Worm (Caenorhabditis elegans) whole organism, L4 larva: ENCODE results near the gene chil-21.

Experiments used
- D1046.2 ChIP-seq: fragments of 200-800 bp; sonication (Bioruptor generic); IDR thresholded peaks from 2 replicates; pipeline ENCODE4 v1.3.6; 2022; ENCODE audit warnings: missing genetic modification characterization, missing compliant biosample characterization
- F10B5.3 ChIP-seq: sonication (generic microtip); optimal IDR thresholded peaks from 2 replicates; lab custom pipeline; 2016; ENCODE audit warnings: mild to moderate bottlenecking, missing genetic modification characterization, missing compliant biosample characterization
- F49E8.2 ChIP-seq: sonication (generic microtip); optimal IDR thresholded peaks from 2 replicates; lab custom pipeline; 2016; ENCODE audit warnings: missing compliant biosample characterization, mild to moderate bottlenecking, missing genetic modification characterization, borderline replicate concordance
- Y105C5A.15 ChIP-seq: fragments of 200-800 bp; sonication (Bioruptor generic); IDR thresholded peaks from 2 replicates; pipeline ENCODE4 v1.3.6; 2022; ENCODE audit warnings: missing genetic modification characterization, missing compliant biosample characterization
- Y5F2A.4 ChIP-seq: fragments of 200-800 bp; sonication (Bioruptor generic); optimal IDR thresholded peaks from 2 replicates; lab custom pipeline; 2018; ENCODE audit warnings: mild to moderate bottlenecking, missing genetic modification characterization, missing compliant biosample characterization
- ZK546.5 ChIP-seq, 2 experiments: sonication (generic microtip); optimal IDR thresholded peaks; 2 replicates each; lab custom pipeline; 2017; ENCODE audit warnings: missing biosample characterization in 2 of 2, missing genetic modification characterization in 2 of 2
- aha-1 ChIP-seq: fragments of 150-350 bp; peaks from one replicate; lab custom pipeline; 2014; ENCODE audit warnings: missing biosample characterization, missing genetic modification characterization
- aly-2 ChIP-seq: sonication (generic microtip); optimal IDR thresholded peaks from 2 replicates; lab custom pipeline; 2018; ENCODE audit warnings: missing biosample characterization, missing genetic modification characterization
- attf-4 ChIP-seq: sonication (generic microtip); optimal IDR thresholded peaks from 3 replicates; lab custom pipeline; 2017; ENCODE audit warnings: missing biosample characterization, missing genetic modification characterization
- ceh-44 ChIP-seq: fragments of 200-800 bp; sonication (Bioruptor generic); IDR thresholded peaks from 2 replicates; pipeline ENCODE4 v1.3.6; 2022; ENCODE audit warnings: missing genetic modification reagents, missing genetic modification characterization, missing compliant biosample characterization
- ces-1 ChIP-seq: fragments of 150-350 bp; sonication (generic microtip); optimal IDR thresholded peaks from 4 replicates; lab custom pipeline; 2014; ENCODE audit warnings: missing biosample characterization, missing genetic modification reagents, missing genetic modification characterization
- ctbp-1 ChIP-seq: fragments of 200-800 bp; sonication (Bioruptor generic); IDR thresholded peaks from 2 replicates; pipeline ENCODE4 v1.3.6; 2022; ENCODE audit warnings: missing genetic modification reagents, missing genetic modification characterization, missing compliant biosample characterization
- daf-12 ChIP-seq: fragments of 150-350 bp; optimal IDR thresholded peaks from 2 replicates; lab custom pipeline; 2014; ENCODE audit warnings: missing biosample characterization, missing genetic modification reagents, missing genetic modification characterization
- dmd-6 ChIP-seq: fragments of 200-800 bp; sonication (Bioruptor generic); IDR thresholded peaks from 2 replicates; pipeline ENCODE4 v1.3.6; 2022; ENCODE audit warnings: missing genetic modification reagents, missing genetic modification characterization, missing compliant biosample characterization
- dmd-8 ChIP-seq: fragments of 200-800 bp; sonication (Bioruptor generic); IDR thresholded peaks from 2 replicates; pipeline ENCODE4 v1.3.6; 2022; ENCODE audit warnings: missing genetic modification characterization, missing compliant biosample characterization
- dmd-9 ChIP-seq: fragments of 200-800 bp; sonication (Bioruptor generic); IDR thresholded peaks from 2 replicates; pipeline ENCODE4 v1.3.6; 2022; ENCODE audit warnings: missing genetic modification reagents, missing genetic modification characterization, missing compliant biosample characterization
- egl-43 ChIP-seq: fragments of 200-800 bp; sonication (Bioruptor generic); IDR thresholded peaks from 2 replicates; pipeline ENCODE4 v1.3.6; 2022; ENCODE audit warnings: missing genetic modification reagents, missing genetic modification characterization, missing compliant biosample characterization
- fos-1 ChIP-seq: fragments of 150-350 bp; optimal IDR thresholded peaks from 2 replicates; lab custom pipeline; 2014; ENCODE audit warnings: missing biosample characterization, missing genetic modification characterization
- hlh-11 ChIP-seq: fragments of 200-800 bp; sonication (Bioruptor generic); optimal IDR thresholded peaks from 2 replicates; lab custom pipeline; 2018; ENCODE audit warnings: mild to moderate bottlenecking, missing genetic modification characterization, missing compliant biosample characterization
- hlh-30 ChIP-seq: sonication (generic microtip); optimal IDR thresholded peaks from 2 replicates; lab custom pipeline; 2017; ENCODE audit warnings: antibody characterized with exemption, mild to moderate bottlenecking, missing genetic modification characterization, missing compliant biosample characterization; ENCODE audit not compliant: insufficient read depth
- hmg-1.1 ChIP-seq: fragments of 200-800 bp; sonication (Bioruptor generic); IDR thresholded peaks from 2 replicates; pipeline ENCODE4 v1.3.6; 2022; ENCODE audit warnings: missing genetic modification reagents, missing genetic modification characterization, missing compliant biosample characterization
- jun-1 ChIP-seq: fragments of 150-350 bp; optimal IDR thresholded peaks from 2 replicates; lab custom pipeline; 2014; ENCODE audit warnings: missing biosample characterization, missing genetic modification reagents, missing genetic modification characterization
- lin-1 ChIP-seq: fragments of 200-800 bp; sonication (Bioruptor generic); IDR thresholded peaks from 2 replicates; pipeline ENCODE4 v1.3.6; 2022; ENCODE audit warnings: missing genetic modification reagents, missing genetic modification characterization, missing compliant biosample characterization
- lin-13 ChIP-seq: fragments of 150-350 bp; optimal IDR thresholded peaks from 2 replicates; lab custom pipeline; 2014; ENCODE audit warnings: missing biosample characterization, missing genetic modification reagents, missing genetic modification characterization
- madf-9 ChIP-seq: fragments of 200-800 bp; sonication (Bioruptor generic); conservative IDR thresholded peaks from 2 replicates; pipeline ENCODE4 v1.3.6; 2022; ENCODE audit warnings: missing genetic modification reagents, missing genetic modification characterization, missing compliant biosample characterization
- mxl-2 ChIP-seq: fragments of 200-800 bp; sonication (Bioruptor generic); conservative IDR thresholded peaks from 2 replicates; pipeline ENCODE4 v1.3.6; 2022; ENCODE audit warnings: missing genetic modification reagents, missing genetic modification characterization, missing compliant biosample characterization
- nhr-10 ChIP-seq: fragments of 150-350 bp; optimal IDR thresholded peaks from 2 replicates; lab custom pipeline; 2014; ENCODE audit warnings: missing biosample characterization, missing genetic modification characterization
- nhr-237 ChIP-seq: sonication (generic microtip); optimal IDR thresholded peaks from 2 replicates; lab custom pipeline; 2017; ENCODE audit warnings: missing biosample characterization, missing genetic modification characterization
- nhr-25 ChIP-seq: sonication (generic microtip); optimal IDR thresholded peaks from 2 replicates; lab custom pipeline; 2017; ENCODE audit warnings: missing genetic modification characterization, mild to moderate bottlenecking, missing compliant biosample characterization, antibody characterized with exemption, moderate library complexity, borderline replicate concordance; ENCODE audit not compliant: insufficient read depth
- nhr-28 ChIP-seq: fragments of 150-350 bp; optimal IDR thresholded peaks from 2 replicates; lab custom pipeline; 2014; ENCODE audit warnings: missing biosample characterization, missing genetic modification characterization
- nhr-41 ChIP-seq: fragments of 200-800 bp; sonication (Bioruptor generic); IDR thresholded peaks from 2 replicates; pipeline ENCODE4 v1.3.6; 2022; ENCODE audit warnings: missing genetic modification reagents, missing genetic modification characterization, missing compliant biosample characterization
- nhr-42 ChIP-seq: fragments of 200-800 bp; sonication (Bioruptor generic); IDR thresholded peaks from 2 replicates; pipeline ENCODE4 v1.3.6; 2022; ENCODE audit warnings: missing genetic modification characterization, missing compliant biosample characterization
- nhr-48 ChIP-seq: sonication (generic microtip); optimal IDR thresholded peaks from 2 replicates; lab custom pipeline; 2016; ENCODE audit warnings: mild to moderate bottlenecking, missing genetic modification characterization, missing compliant biosample characterization
- nhr-76 ChIP-seq: fragments of 150-350 bp; optimal IDR thresholded peaks from 2 replicates; lab custom pipeline; 2014; ENCODE audit warnings: missing biosample characterization, missing genetic modification characterization
- php-3 ChIP-seq: fragments of 200-800 bp; sonication (Bioruptor generic); IDR thresholded peaks from 2 replicates; pipeline ENCODE4 v1.3.6; 2022; ENCODE audit warnings: missing genetic modification reagents, missing genetic modification characterization, missing compliant biosample characterization
- rbr-2 ChIP-seq: sonication (generic microtip); optimal IDR thresholded peaks from 2 replicates; lab custom pipeline; 2016; ENCODE audit warnings: missing genotype, missing genetic modification characterization, missing compliant biosample characterization
- sdz-12 ChIP-seq: fragments of 200-800 bp; sonication (Bioruptor generic); optimal IDR thresholded peaks from 2 replicates; lab custom pipeline; 2018; ENCODE audit warnings: mild to moderate bottlenecking, missing genetic modification characterization, missing compliant biosample characterization
- set-16 ChIP-seq: fragments of 200-800 bp; sonication (Bioruptor generic); IDR thresholded peaks from 2 replicates; pipeline ENCODE4 v1.3.6; 2022; ENCODE audit warnings: missing genetic modification reagents, missing genetic modification characterization, missing compliant biosample characterization
- snpc-4 ChIP-seq: fragments of 150-350 bp; optimal IDR thresholded peaks from 2 replicates; lab custom pipeline; 2014; ENCODE audit warnings: missing biosample characterization, missing genetic modification characterization
- spr-1 ChIP-seq: sonication (generic microtip); optimal IDR thresholded peaks from 2 replicates; lab custom pipeline; 2016; ENCODE audit warnings: mild to moderate bottlenecking, missing genetic modification characterization, missing compliant biosample characterization
- tag-97 ChIP-seq: fragments of 200-800 bp; sonication (Bioruptor generic); IDR thresholded peaks from 2 replicates; pipeline ENCODE4 v1.3.6; 2022; ENCODE audit warnings: missing genetic modification characterization, missing compliant biosample characterization
- tra-1 ChIP-seq: fragments of 200-800 bp; sonication (Bioruptor generic); IDR thresholded peaks from 2 replicates; pipeline ENCODE4 v1.3.6; 2022; ENCODE audit warnings: missing genetic modification reagents, missing genetic modification characterization, missing compliant biosample characterization
- unc-62 ChIP-seq, 3 experiments: fragments of 150-350 bp in 1 of 3; sonication (generic microtip); optimal IDR thresholded peaks in 2 of 3; peaks in 1 of 3; 1 replicate in 1 of 3; 2 replicates in 2 of 3; lab custom pipeline; 2014 to 2017; ENCODE audit warnings: missing biosample characterization in 3 of 3, missing genetic modification characterization in 3 of 3, missing genetic modification reagents in 3 of 3, missing genotype in 1 of 3

chil-21 gene

DNA sequence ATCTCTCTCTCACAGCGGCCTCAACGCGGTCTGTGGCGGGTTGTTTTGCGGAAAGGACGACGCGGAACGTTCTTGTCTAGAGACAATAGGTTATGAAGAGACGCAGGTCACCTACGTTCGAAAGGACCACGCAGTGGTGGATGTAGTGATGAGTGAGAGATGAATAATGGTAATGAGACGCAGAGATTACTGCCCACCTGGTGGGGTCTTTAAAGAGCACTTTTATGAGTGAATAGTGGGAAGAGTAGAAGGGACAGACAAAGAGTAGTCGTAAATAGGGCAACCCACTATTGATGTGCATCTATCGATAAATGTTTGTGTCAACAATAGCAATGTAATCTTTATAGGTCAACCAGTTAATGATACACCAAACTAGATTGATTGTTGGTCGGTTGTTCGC is 29.3 kb upstream of the chil-21 start (continued):
- TF ChIP-seq ces-1 (GFP tag; lab: Kevin White, UChicago) (no peak), aly-2 (tag; lab: Kevin White, UChicago) (no peak), D1046.2 (GFP tag; lab: Robert Waterston, UW) (no peak)

DNA sequence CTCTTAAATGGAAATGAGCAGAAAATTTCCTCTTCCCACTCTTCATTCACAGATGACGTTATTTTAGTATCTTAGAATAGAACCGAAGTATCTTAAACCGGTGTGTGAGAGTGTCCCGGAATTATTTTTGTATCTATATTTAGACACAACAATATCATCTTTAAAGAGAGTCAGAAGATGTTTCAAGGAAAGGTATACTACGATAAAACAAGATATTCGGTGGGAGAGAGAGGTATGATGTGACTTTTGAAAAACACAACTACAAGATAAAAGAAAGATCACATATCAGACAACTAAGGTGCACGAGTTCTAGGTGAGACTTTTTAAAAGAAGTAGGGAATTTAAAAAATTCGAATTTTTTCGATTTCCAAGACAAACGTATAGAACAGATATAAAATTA is 28.8 kb upstream of the chil-21 start:
- no peak for TF ChIP-seq spr-1
- TF ChIP-seq nhr-28 (tag; lab: Kevin White, UChicago): peak; percentile 84
- TF ChIP-seq hlh-30 (tag; lab: Kevin White, UChicago): peak; percentile 31
- TF ChIP-seq, all 104 proteins: peak for 2

- TF ChIP-seq snpc-4 (tag; lab: Kevin White, UChicago): no peak
- peak in 1 of 2 experiments; percentile 98 for TF ChIP-seq unc-62 (GFP tag; optimal IDR thresholded peaks at IDR 0.05 in 1 of 2; lab: Kevin White, UChicago)
- TF ChIP-seq unc-62 (tag; optimal IDR thresholded peaks at IDR 0.05; lab: Kevin White, UChicago): no peak
- TF ChIP-seq sdz-12 (GFP tag; lab: Kevin White, UChicago): no peak
Measured at ce11 chrII:9489922-9490321, 28.1 kb upstream of the chil-21 start.

- no peak for TF ChIP-seq sdz-12 (GFP tag; lab: Kevin White, UChicago)
- no peak for TF ChIP-seq mxl-2 (GFP tag; lab: Robert Waterston, UW)
- TF ChIP-seq ZK546.5 (tag; optimal IDR thresholded peaks at IDR 0.05; lab: Kevin White, UChicago): no peak
- peak; percentile 52; the same call in 1 of the 2 replicates for TF ChIP-seq ctbp-1
- no peak for TF ChIP-seq nhr-42 (GFP tag; lab: Robert Waterston, UW)
- TF ChIP-seq spr-1: no peak
- no peak for TF ChIP-seq nhr-76 (tag; lab: Kevin White, UChicago)
- TF ChIP-seq jun-1 (tag; lab: Kevin White, UChicago): no peak
- no peak for TF ChIP-seq dmd-9 (GFP tag; lab: Robert Waterston, UW)
- TF ChIP-seq lin-1 (GFP tag; lab: Robert Waterston, UW): peak; percentile 64; the same call in 1 of the 2 replicates
- TF ChIP-seq hlh-30 (tag; lab: Kevin White, UChicago): peak; percentile 92
- TF ChIP-seq nhr-41 (GFP tag; lab: Robert Waterston, UW): no peak
- peak; percentile 76 for TF ChIP-seq nhr-48 (tag; lab: Kevin White, UChicago)
- no peak for TF ChIP-seq ceh-44
- no peak for TF ChIP-seq attf-4 (tag; lab: Kevin White, UChicago)
- TF ChIP-seq dmd-8 (GFP tag; lab: Robert Waterston, UW): no peak
- no peak for TF ChIP-seq nhr-237
- TF ChIP-seq lin-13 (GFP tag; lab: Kevin White, UChicago): peak; percentile 16
- 0 out of 2 replicates have a peak, but pooled peaks have one; percentile 19 for TF ChIP-seq egl-43 (GFP tag; lab: Robert Waterston, UW)
- no peak for TF ChIP-seq nhr-10 (tag; lab: Kevin White, UChicago)
- TF ChIP-seq fos-1 (tag; lab: Kevin White, UChicago): no peak
- TF ChIP-seq madf-9 (GFP tag; lab: Robert Waterston, UW): peak; percentile 38; the same call in 1 of the 2 replicates
- TF ChIP-seq tag-97 (GFP tag; lab: Robert Waterston, UW): no peak
- peak; percentile 79 for TF ChIP-seq aha-1
- no peak for TF ChIP-seq F10B5.3 (tag; lab: Kevin White, UChicago)
- TF ChIP-seq hlh-11 (tag; lab: Kevin White, UChicago): peak; percentile 96
- TF ChIP-seq set-16 (GFP tag; lab: Robert Waterston, UW): peak; percentile 68
- TF ChIP-seq Y105C5A.15 (GFP tag; lab: Robert Waterston, UW): no peak
- TF ChIP-seq Y5F2A.4 (GFP tag; lab: Kevin White, UChicago): no peak
- TF ChIP-seq daf-12 (tag; lab: Kevin White, UChicago): no peak
- TF ChIP-seq nhr-25 (tag; lab: Kevin White, UChicago): no peak
- TF ChIP-seq hmg-1.1 (GFP tag; lab: Robert Waterston, UW): peak; percentile 75; the same call in 1 of the 2 replicates
- peak; percentile 96 for TF ChIP-seq dmd-6 (GFP tag; lab: Robert Waterston, UW)
- peak; percentile 38; the same call in 1 of the 2 replicates for TF ChIP-seq php-3
- peak; percentile 46; the same call in 1 of the 2 replicates for TF ChIP-seq tra-1
- TF ChIP-seq rbr-2 (tag; lab: Kevin White, UChicago): peak; percentile 40
- TF ChIP-seq F49E8.2 (tag; lab: Kevin White, UChicago): no peak
Measured at ce11 chrII:9487337-9487950, 25.7 kb upstream of the chil-21 start, which contains the start of gene T19H5.4. Gene T19H5.4 (minus strand): TSS chrII:9487387.
